Fruit fly (Drosophila melanogaster) whole organism, adult: ENCODE data around the gene Ald2.

ENCODE experiments used
- CG1620 ChIP-seq: fragments of 200-800 bp; sonication (Bioruptor generic); optimal IDR thresholded peaks from 2 replicates; lab custom pipeline; 2016; ENCODE audit warnings: missing biosample characterization, missing genetic modification characterization
- CG7045 ChIP-seq: fragments of 200-800 bp; sonication (Bioruptor generic); optimal IDR thresholded peaks from 2 replicates; lab custom pipeline; 2017; ENCODE audit warnings: missing biosample characterization, mild to moderate bottlenecking, missing genetic modification characterization
- Clk ChIP-seq: fragments of 200-800 bp; sonication (Bioruptor generic); optimal IDR thresholded peaks from 2 replicates; lab custom pipeline; 2017; ENCODE audit warnings: missing biosample characterization, missing genetic modification characterization
- cic ChIP-seq: fragments of 200-800 bp; sonication (Bioruptor generic); optimal IDR thresholded peaks from 2 replicates; lab custom pipeline; 2017; ENCODE audit warnings: missing biosample characterization, mild to moderate bottlenecking, missing genetic modification characterization, moderate library complexity
- pad ChIP-seq: fragments of 200-800 bp; sonication (Bioruptor generic); optimal IDR thresholded peaks from 3 replicates; lab custom pipeline; 2017; ENCODE audit warnings: missing biosample characterization, missing genetic modification characterization, mild to moderate bottlenecking, moderate library complexity, missing genetic modification reagents

DNA sequence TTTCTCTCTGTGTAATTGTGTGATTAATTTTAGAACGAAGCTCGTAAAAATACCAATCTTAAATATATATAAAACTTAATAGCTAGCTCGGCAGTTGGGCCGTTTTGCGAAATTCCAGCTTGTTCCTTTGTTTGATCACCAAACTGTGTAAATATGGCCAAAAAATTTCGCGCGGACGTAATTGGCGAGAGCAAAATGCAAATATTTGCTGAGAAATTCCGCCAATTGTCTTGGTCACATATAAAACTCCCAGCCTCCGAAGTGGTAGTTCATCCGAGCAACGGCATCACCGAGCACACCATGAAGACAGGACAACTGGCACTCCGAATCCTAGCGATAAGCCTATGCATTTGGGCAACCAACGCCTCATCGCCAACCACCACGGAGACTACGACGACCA is 42.7 kb downstream of the Ald2 start, which contains the start of gene CG14237:
- TF ChIP-seq pad (no peak), Clk (no peak), CG7045 (GFP tag; lab: Kevin White, UChicago) (no peak), CG1620 (GFP tag; lab: Kevin White, UChicago) (no peak), cic (GFP tag; lab: Kevin White, UChicago) (no peak)
